Worm (Caenorhabditis elegans) whole organism, mixed stage, embryonic: ENCODE data around the gene pno-1.

Source experiments
- lsy-2 ChIP-seq: fragments of 150-350 bp; optimal IDR thresholded peaks from 2 replicates; lab custom pipeline; 2014; ENCODE audit warnings: missing biosample characterization, missing genetic modification characterization
- nhr-76 ChIP-seq: sonication (generic microtip); optimal IDR thresholded peaks from 2 replicates; lab custom pipeline; 2017; ENCODE audit warnings: missing biosample characterization, missing genetic modification characterization
- snpc-4 ChIP-seq: fragments of 150-350 bp; optimal IDR thresholded peaks from 2 replicates; lab custom pipeline; 2014; ENCODE audit warnings: missing biosample characterization, missing genetic modification characterization

ce11 chrII:9704746-9705145 lies 37.9 kb downstream of the pno-1 start, which contains the start of gene Y53C12A.10:
- TF ChIP-seq snpc-4 (no peak), nhr-76 (tag; lab: Kevin White, UChicago) (no peak), lsy-2 (no peak)
